Worm (Caenorhabditis elegans) whole organism, mixed stage, embryonic: ENCODE measurements around the gene lips-9.

ENCODE experiments used
- M03D4.4 ChIP-seq: sonication (generic microtip); optimal IDR thresholded peaks from 2 replicates; lab custom pipeline; 2017; ENCODE audit warnings: mild to moderate bottlenecking, missing genetic modification characterization, missing compliant biosample characterization
- blmp-1 ChIP-seq: fragments of 150-350 bp; optimal IDR thresholded peaks from 2 replicates; lab custom pipeline; 2014; ENCODE audit warnings: missing biosample characterization, missing genetic modification characterization
- ceh-39 ChIP-seq: fragments of 150-350 bp; optimal IDR thresholded peaks from 2 replicates; lab custom pipeline; 2014; ENCODE audit warnings: missing biosample characterization, missing genetic modification characterization
- ceh-43 ChIP-seq: fragments of 200-800 bp; sonication (Bioruptor generic); optimal IDR thresholded peaks from 2 replicates; lab custom pipeline; 2018; ENCODE audit warnings: mild to moderate bottlenecking, missing genetic modification characterization, moderate library complexity, missing compliant biosample characterization
- ceh-83 ChIP-seq: fragments of 200-800 bp; sonication (Bioruptor generic); optimal IDR thresholded peaks from 2 replicates; lab custom pipeline; 2018; ENCODE audit warnings: mild to moderate bottlenecking, missing genetic modification characterization, missing compliant biosample characterization
- ces-1 ChIP-seq: fragments of 150-350 bp; optimal IDR thresholded peaks from 2 replicates; lab custom pipeline; 2014; ENCODE audit warnings: missing biosample characterization, missing genetic modification reagents, missing genetic modification characterization
- drap-1 ChIP-seq: fragments of 200-800 bp; sonication (Bioruptor generic); optimal IDR thresholded peaks from 3 replicates; lab custom pipeline; 2018; ENCODE audit warnings: mild to moderate bottlenecking, missing genetic modification characterization, missing compliant biosample characterization
- elt-3 ChIP-seq: fragments of 150-350 bp; optimal IDR thresholded peaks from 2 replicates; lab custom pipeline; 2014; ENCODE audit warnings: missing biosample characterization, missing genetic modification characterization
- flh-1 ChIP-seq: fragments of 200-800 bp; sonication (Bioruptor generic); optimal IDR thresholded peaks from 2 replicates; lab custom pipeline; 2018; ENCODE audit warnings: mild to moderate bottlenecking, missing genetic modification characterization, moderate library complexity, missing compliant biosample characterization
- ham-2 ChIP-seq: fragments of 200-800 bp; sonication (Bioruptor generic); optimal IDR thresholded peaks from 2 replicates; lab custom pipeline; 2018; ENCODE audit warnings: mild to moderate bottlenecking, missing genetic modification characterization, missing compliant biosample characterization
- hlh-1 ChIP-seq: fragments of 150-350 bp; optimal IDR thresholded peaks from 2 replicates; lab custom pipeline; 2014; ENCODE audit warnings: missing biosample characterization, missing genetic modification reagents, missing genetic modification characterization
- lin-13 ChIP-seq: fragments of 150-350 bp; optimal IDR thresholded peaks from 2 replicates; lab custom pipeline; 2014; ENCODE audit warnings: missing biosample characterization, missing genetic modification characterization
- lsy-2 ChIP-seq: fragments of 150-350 bp; optimal IDR thresholded peaks from 2 replicates; lab custom pipeline; 2014; ENCODE audit warnings: missing biosample characterization, missing genetic modification characterization
- mab-5 ChIP-seq: fragments of 150-350 bp; optimal IDR thresholded peaks from 2 replicates; lab custom pipeline; 2014; ENCODE audit warnings: missing biosample characterization, missing genetic modification characterization
- mep-1 ChIP-seq: fragments of 150-350 bp; optimal IDR thresholded peaks from 2 replicates; lab custom pipeline; 2017; ENCODE audit warnings: missing biosample characterization, missing genetic modification reagents, missing genetic modification characterization, inconsistent platforms
- mls-2 ChIP-seq: sonication (generic microtip); optimal IDR thresholded peaks from 2 replicates; lab custom pipeline; 2016; ENCODE audit warnings: mild to moderate bottlenecking, missing genetic modification characterization, moderate library complexity, missing compliant biosample characterization
- nhr-12 ChIP-seq: fragments of 150-350 bp; optimal IDR thresholded peaks from 2 replicates; lab custom pipeline; 2014; ENCODE audit warnings: missing biosample characterization, missing genetic modification characterization
- nhr-237 ChIP-seq: fragments of 150-350 bp; optimal IDR thresholded peaks from 2 replicates; lab custom pipeline; 2014; ENCODE audit warnings: missing biosample characterization, missing genetic modification characterization
- pha-4 ChIP-seq: fragments of 150-350 bp; optimal IDR thresholded peaks from 2 replicates; lab custom pipeline; 2018; ENCODE audit warnings: missing biosample characterization, missing genetic modification reagents, missing genetic modification characterization
- sem-2 ChIP-seq: fragments of 200-800 bp; sonication (Bioruptor generic); optimal IDR thresholded peaks from 2 replicates; lab custom pipeline; 2018; ENCODE audit warnings: mild to moderate bottlenecking, missing genetic modification characterization, missing compliant biosample characterization
- snpc-4 ChIP-seq: fragments of 150-350 bp; optimal IDR thresholded peaks from 2 replicates; lab custom pipeline; 2014; ENCODE audit warnings: missing biosample characterization, missing genetic modification characterization
- tbx-8 ChIP-seq: fragments of 200-800 bp; sonication (Bioruptor generic); optimal IDR thresholded peaks from 2 replicates; lab custom pipeline; 2018; ENCODE audit warnings: mild to moderate bottlenecking, missing genetic modification characterization, moderate library complexity, missing compliant biosample characterization
- unc-120 ChIP-seq: sonication (generic microtip); optimal IDR thresholded peaks from 2 replicates; lab custom pipeline; 2017; ENCODE audit warnings: missing genetic modification characterization, missing compliant biosample characterization; ENCODE audit not compliant: poor library complexity, severe bottlenecking
- unc-39 ChIP-seq: fragments of 150-350 bp; optimal IDR thresholded peaks from 2 replicates; lab custom pipeline; 2014; ENCODE audit warnings: missing biosample characterization, missing genetic modification characterization
- unc-62 ChIP-seq: fragments of 150-350 bp; optimal IDR thresholded peaks from 2 replicates; lab custom pipeline; 2014; ENCODE audit warnings: missing biosample characterization, missing genetic modification reagents, missing genetic modification characterization
- zip-8 ChIP-seq: fragments of 150-350 bp; optimal IDR thresholded peaks from 2 replicates; lab custom pipeline; 2014; ENCODE audit warnings: missing biosample characterization, missing genetic modification characterization
- ztf-11 ChIP-seq: fragments of 150-350 bp; optimal IDR thresholded peaks from 2 replicates; lab custom pipeline; 2014; ENCODE audit warnings: missing biosample characterization, missing genetic modification characterization

lips-9 gene

DNA sequence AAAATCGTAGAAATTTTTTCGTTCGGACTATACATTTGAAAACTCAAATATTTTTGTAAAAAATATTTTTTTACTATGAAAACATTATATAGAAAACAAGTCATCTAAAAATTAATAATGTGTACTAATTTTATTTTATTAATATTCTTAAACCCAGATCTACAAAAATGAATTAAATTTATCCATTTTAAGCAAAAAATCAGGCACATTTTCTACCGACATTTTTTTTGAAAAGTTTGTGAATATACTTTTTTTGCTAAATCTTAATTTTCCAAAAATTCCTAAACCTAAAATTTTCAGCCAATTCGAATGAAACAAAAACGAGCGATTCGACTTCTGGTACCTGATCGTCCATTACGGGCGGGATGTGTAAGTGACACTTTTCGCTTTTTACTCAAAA, 4.6 kb upstream of the lips-9 start, which contains the start of gene arrd-10:
TSS of gene arrd-10 (plus strand) at position 301 of the 400 bp plus-strand sequence.
- TF ChIP-seq unc-120 (tag; lab: Kevin White, UChicago): no peak
- TF ChIP-seq unc-62 (GFP tag; lab: Kevin White, UChicago): no peak
- TF ChIP-seq ztf-11 (tag; lab: Kevin White, UChicago): no peak
- TF ChIP-seq flh-1 (GFP tag; lab: Kevin White, UChicago): no peak

- TF ChIP-seq nhr-237 (tag; lab: Kevin White, UChicago) (no peak), ces-1 (GFP tag; lab: Kevin White, UChicago) (peak; percentile 61)
Observed at ce11 chrII:12939161-12939560, 4.0 kb upstream of the lips-9 start.

ce11 chrII:12931456-12931923, 3.7 kb downstream of the lips-9 start, which contains the start of gene dct-18:
TSS of gene dct-18 (plus strand) at chrII:12931873.
- TF ChIP-seq nhr-237 (tag; lab: Kevin White, UChicago) (no peak), sem-2 (GFP tag; lab: Kevin White, UChicago) (no peak), mls-2 (tag; lab: Kevin White, UChicago) (no peak), unc-39 (tag; lab: Kevin White, UChicago) (no peak), lin-13 (tag; lab: Kevin White, UChicago) (no peak), pha-4 (tag; lab: Kevin White, UChicago) (no peak), elt-3 (tag; lab: Kevin White, UChicago) (no peak), ceh-83 (no peak), mab-5 (no peak), ceh-43 (GFP tag; lab: Kevin White, UChicago) (no peak), ztf-11 (tag; lab: Kevin White, UChicago) (no peak), snpc-4 (tag; lab: Kevin White, UChicago) (no peak), drap-1 (GFP tag; lab: Kevin White, UChicago) (no peak), lsy-2 (no peak), tbx-8 (GFP tag; lab: Kevin White, UChicago) (no peak), ham-2 (GFP tag; lab: Kevin White, UChicago) (no peak), flh-1 (GFP tag; lab: Kevin White, UChicago) (no peak)

- no peak for TF ChIP-seq nhr-237 (tag; lab: Kevin White, UChicago)
- TF ChIP-seq mab-5: no peak
- no peak for TF ChIP-seq ztf-11 (tag; lab: Kevin White, UChicago)
- TF ChIP-seq mep-1: no peak
- no peak for TF ChIP-seq sem-2 (GFP tag; lab: Kevin White, UChicago)
- TF ChIP-seq blmp-1: no peak
- no peak for TF ChIP-seq ceh-83
- TF ChIP-seq ceh-39 (tag; lab: Kevin White, UChicago): no peak
- TF ChIP-seq zip-8: no peak
- TF ChIP-seq ces-1 (GFP tag; lab: Kevin White, UChicago): no peak
- TF ChIP-seq hlh-1: no peak
- TF ChIP-seq flh-1 (GFP tag; lab: Kevin White, UChicago): no peak
- TF ChIP-seq ham-2 (GFP tag; lab: Kevin White, UChicago): no peak
- TF ChIP-seq nhr-12 (tag; lab: Kevin White, UChicago): no peak
- TF ChIP-seq pha-4 (tag; lab: Kevin White, UChicago): no peak
- TF ChIP-seq tbx-8 (GFP tag; lab: Kevin White, UChicago): no peak
- TF ChIP-seq lsy-2: no peak
- no peak for TF ChIP-seq unc-62 (GFP tag; lab: Kevin White, UChicago)
- TF ChIP-seq drap-1 (GFP tag; lab: Kevin White, UChicago): no peak
Observed at ce11 chrII:12930138-12930537, 5.0 kb downstream of the lips-9 start.

DNA sequence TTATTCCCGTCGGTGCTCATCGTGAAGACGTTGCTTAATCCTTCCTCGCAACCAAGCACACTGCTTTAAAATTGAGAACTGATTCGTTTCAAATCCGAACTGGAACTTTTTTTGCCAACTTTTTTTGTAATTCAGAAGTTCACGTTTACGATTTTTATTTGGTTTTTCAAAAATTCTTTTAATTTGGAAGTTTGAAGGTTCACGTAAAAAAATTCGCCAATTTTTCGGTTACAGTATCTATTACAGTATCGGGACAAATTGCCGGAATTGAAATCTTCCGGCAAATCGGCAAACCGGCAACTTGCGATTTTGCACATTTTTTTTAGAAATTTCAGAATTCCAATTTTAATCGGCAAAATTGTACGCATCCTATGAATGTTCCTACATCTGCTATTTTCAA, 6.9 kb downstream of the lips-9 start, which contains the start of gene F58G1.3:
TSS of gene F58G1.3 (minus strand) at position 101 of the 400 bp plus-strand sequence.
- TF ChIP-seq hlh-1: no peak
- TF ChIP-seq ztf-11 (tag; lab: Kevin White, UChicago): no peak
- TF ChIP-seq ceh-39 (tag; lab: Kevin White, UChicago): no peak
- no peak for TF ChIP-seq mep-1
- TF ChIP-seq snpc-4 (tag; lab: Kevin White, UChicago): no peak
- no peak for TF ChIP-seq flh-1 (GFP tag; lab: Kevin White, UChicago)
- TF ChIP-seq ces-1 (GFP tag; lab: Kevin White, UChicago): no peak
- TF ChIP-seq zip-8: no peak
- no peak for TF ChIP-seq lsy-2
- TF ChIP-seq nhr-12 (tag; lab: Kevin White, UChicago): no peak
- TF ChIP-seq, all 35 proteins: peak for 0

ce11 chrII:12925551-12925950, 9.6 kb downstream of the lips-9 start, which contains the start of gene F58G1.8:
TSS of gene F58G1.8 (minus strand) at chrII:12925651.
- no peak for TF ChIP-seq M03D4.4 (tag; lab: Kevin White, UChicago)
- TF ChIP-seq drap-1 (GFP tag; lab: Kevin White, UChicago): no peak
- no peak for TF ChIP-seq ceh-83
- TF ChIP-seq unc-62 (GFP tag; lab: Kevin White, UChicago): no peak
- no peak for TF ChIP-seq lin-13 (tag; lab: Kevin White, UChicago)
